Worm (Caenorhabditis elegans) whole organism, young adult: ENCODE data around the gene C14F11.7.

Source experiments
- B0035.1 ChIP-seq: sonication (generic microtip); optimal IDR thresholded peaks from 2 replicates; lab custom pipeline; 2016; ENCODE audit warnings: missing genetic modification characterization, mild to moderate bottlenecking, missing compliant biosample characterization, missing genotype, missing genetic modification reagents
- B0261.1 ChIP-seq: sonication (generic microtip); optimal IDR thresholded peaks from 2 replicates; lab custom pipeline; 2016; ENCODE audit warnings: mild to moderate bottlenecking, missing genetic modification characterization, moderate library complexity, missing compliant biosample characterization
- B0336.3 ChIP-seq: fragments of 200-800 bp; sonication (Bioruptor generic); IDR thresholded peaks from 2 replicates; pipeline ENCODE4 v1.3.6; 2022; ENCODE audit warnings: missing genetic modification characterization, missing compliant biosample characterization
- F33H1.4 ChIP-seq: fragments of 200-800 bp; sonication (Bioruptor generic); IDR thresholded peaks from 2 replicates; pipeline ENCODE4 v1.3.6; 2022; ENCODE audit warnings: missing genetic modification reagents, missing genetic modification characterization, missing compliant biosample characterization
- F39B2.1 ChIP-seq: fragments of 200-800 bp; sonication (Bioruptor generic); IDR thresholded peaks from 2 replicates; pipeline ENCODE4 v1.3.6; 2022; ENCODE audit warnings: missing genetic modification reagents, missing genetic modification characterization, missing compliant biosample characterization
- F57C9.4 ChIP-seq: sonication (generic microtip); optimal IDR thresholded peaks from 2 replicates; lab custom pipeline; 2017; ENCODE audit warnings: mild to moderate bottlenecking, missing genetic modification characterization, missing compliant biosample characterization
- K12H6.12 ChIP-seq: fragments of 200-800 bp; sonication (Bioruptor generic); optimal IDR thresholded peaks from 2 replicates; lab custom pipeline; 2018; ENCODE audit warnings: mild to moderate bottlenecking, missing genetic modification characterization, missing compliant biosample characterization
- Y67H2A.10 ChIP-seq: fragments of 200-800 bp; sonication (Bioruptor generic); conservative IDR thresholded peaks from 2 replicates; pipeline ENCODE4 v1.3.6; 2022; ENCODE audit warnings: missing genetic modification reagents, missing genetic modification characterization, missing compliant biosample characterization
- Y79H2A.3 ChIP-seq: fragments of 200-800 bp; sonication (Bioruptor generic); conservative IDR thresholded peaks from 2 replicates; pipeline ENCODE4 v1.3.6; 2022; ENCODE audit warnings: missing genetic modification reagents, missing genetic modification characterization, missing compliant biosample characterization
- Y95B8A.8 ChIP-seq: fragments of 200-800 bp; sonication (Bioruptor generic); IDR thresholded peaks from 2 replicates; pipeline ENCODE4 v1.3.6; 2022; ENCODE audit warnings: missing genetic modification reagents, missing genetic modification characterization, missing compliant biosample characterization
- ZK185.1 ChIP-seq: sonication (generic microtip); optimal IDR thresholded peaks from 2 replicates; lab custom pipeline; 2016; ENCODE audit warnings: mild to moderate bottlenecking, missing genetic modification characterization, missing compliant biosample characterization; ENCODE audit not compliant: poor library complexity, severe bottlenecking
- akir-1 ChIP-seq: fragments of 200-800 bp; sonication (Bioruptor generic); optimal IDR thresholded peaks from 2 replicates; lab custom pipeline; 2018; ENCODE audit warnings: mild to moderate bottlenecking, missing genetic modification characterization, moderate library complexity, missing compliant biosample characterization
- aptf-2 ChIP-seq: fragments of 200-800 bp; sonication (Bioruptor generic); conservative IDR thresholded peaks from 2 replicates; pipeline ENCODE4 v1.3.6; 2022; ENCODE audit warnings: missing genetic modification reagents, missing genetic modification characterization, missing compliant biosample characterization
- attf-3 ChIP-seq: fragments of 200-800 bp; sonication (Bioruptor generic); conservative IDR thresholded peaks from 2 replicates; pipeline ENCODE4 v1.3.6; 2022; ENCODE audit warnings: missing genetic modification reagents, missing genetic modification characterization, missing compliant biosample characterization
- attf-5 ChIP-seq: fragments of 200-800 bp; sonication (Bioruptor generic); optimal IDR thresholded peaks from 2 replicates; lab custom pipeline; 2018; ENCODE audit warnings: mild to moderate bottlenecking, missing genetic modification characterization, missing compliant biosample characterization
- bed-2 ChIP-seq: fragments of 200-800 bp; sonication (Bioruptor generic); IDR thresholded peaks from 2 replicates; pipeline ENCODE4 v1.3.6; 2022; ENCODE audit warnings: missing genetic modification reagents, missing genetic modification characterization, missing compliant biosample characterization
- cebp-2 ChIP-seq: fragments of 200-800 bp; sonication (Bioruptor generic); IDR thresholded peaks from 2 replicates; pipeline ENCODE4 v1.3.6; 2022; ENCODE audit warnings: missing genetic modification characterization, missing compliant biosample characterization
- ceh-27 ChIP-seq: fragments of 200-800 bp; sonication (Bioruptor generic); optimal IDR thresholded peaks from 2 replicates; lab custom pipeline; 2018; ENCODE audit warnings: mild to moderate bottlenecking, missing genetic modification characterization, moderate library complexity, missing compliant biosample characterization
- ceh-40 ChIP-seq: fragments of 200-800 bp; sonication (Bioruptor generic); IDR thresholded peaks from 2 replicates; pipeline ENCODE4 v1.3.6; 2022; ENCODE audit warnings: missing genetic modification characterization, missing compliant biosample characterization
- ceh-58 ChIP-seq: fragments of 200-800 bp; sonication (Bioruptor generic); IDR thresholded peaks from 2 replicates; pipeline ENCODE4 v1.3.6; 2022; ENCODE audit warnings: missing genetic modification characterization, missing compliant biosample characterization
- ceh-79 ChIP-seq: sonication (generic microtip); optimal IDR thresholded peaks from 2 replicates; lab custom pipeline; 2017; ENCODE audit warnings: mild to moderate bottlenecking, missing genetic modification characterization, missing compliant biosample characterization
- ekl-4 ChIP-seq: fragments of 200-800 bp; sonication (Bioruptor generic); IDR thresholded peaks from 2 replicates; pipeline ENCODE4 v1.3.6; 2022; ENCODE audit warnings: missing genetic modification reagents, missing genetic modification characterization, missing compliant biosample characterization
- fkh-3 ChIP-seq: sonication (generic microtip); optimal IDR thresholded peaks from 2 replicates; lab custom pipeline; 2016; ENCODE audit warnings: mild to moderate bottlenecking, missing genetic modification characterization, missing compliant biosample characterization
- hlh-12 ChIP-seq: sonication (generic microtip); optimal IDR thresholded peaks from 2 replicates; lab custom pipeline; 2016; ENCODE audit warnings: missing genetic modification characterization, missing compliant biosample characterization
- hmg-1.2 ChIP-seq: fragments of 200-800 bp; sonication (Bioruptor generic); IDR thresholded peaks from 2 replicates; pipeline ENCODE4 v1.3.6; 2022; ENCODE audit warnings: missing genetic modification reagents, missing genetic modification characterization, missing compliant biosample characterization
- madf-8 ChIP-seq: fragments of 200-800 bp; sonication (Bioruptor generic); conservative IDR thresholded peaks from 2 replicates; pipeline ENCODE4 v1.3.6; 2022; ENCODE audit warnings: missing genetic modification reagents, missing genetic modification characterization, missing compliant biosample characterization
- mcd-1 ChIP-seq: fragments of 200-800 bp; sonication (Bioruptor generic); IDR thresholded peaks from 2 replicates; pipeline ENCODE4 v1.3.6; 2022; ENCODE audit warnings: missing genetic modification reagents, missing genetic modification characterization, missing compliant biosample characterization
- nfya-1 ChIP-seq: sonication (generic microtip); optimal IDR thresholded peaks from 2 replicates; lab custom pipeline; 2017; ENCODE audit warnings: antibody characterized with exemption, missing compliant biosample characterization, missing genetic modification characterization, borderline replicate concordance; ENCODE audit not compliant: insufficient read depth
- nfyb-1 ChIP-seq: fragments of 200-800 bp; sonication (Bioruptor generic); IDR thresholded peaks from 2 replicates; pipeline ENCODE4 v1.3.6; 2022; ENCODE audit warnings: missing genetic modification reagents, missing genetic modification characterization, missing compliant biosample characterization
- nhr-120 ChIP-seq: fragments of 200-800 bp; sonication (Bioruptor generic); IDR thresholded peaks from 2 replicates; pipeline ENCODE4 v1.3.6; 2022; ENCODE audit warnings: missing genetic modification characterization, missing compliant biosample characterization
- nhr-80 ChIP-seq: sonication (generic microtip); optimal IDR thresholded peaks from 2 replicates; lab custom pipeline; 2016; ENCODE audit warnings: missing genetic modification characterization, missing compliant biosample characterization
- pbrm-1 ChIP-seq: fragments of 200-800 bp; sonication (Bioruptor generic); IDR thresholded peaks from 2 replicates; pipeline ENCODE4 v1.3.6; 2022; ENCODE audit warnings: missing genetic modification reagents, missing genetic modification characterization, missing compliant biosample characterization
- rcor-1 ChIP-seq: fragments of 200-800 bp; sonication (Bioruptor generic); IDR thresholded peaks from 2 replicates; pipeline ENCODE4 v1.3.6; 2022; ENCODE audit warnings: missing genetic modification reagents, missing genetic modification characterization, missing compliant biosample characterization
- rec-8 ChIP-seq, 2 experiments: sonication (generic microtip); optimal IDR thresholded peaks; 2 replicates each; lab custom pipeline; 2016; ENCODE audit warnings: mild to moderate bottlenecking in 2 of 2, missing genetic modification characterization in 2 of 2, missing genetic modification reagents in 2 of 2, missing genotype in 2 of 2, missing biosample characterization in 1 of 2, missing compliant biosample characterization in 1 of 2, moderate library complexity in 1 of 2
- rpc-1 ChIP-seq, 2 experiments: fragments of 150-350 bp in 1 of 2; sonication (generic microtip) in 1 of 2; optimal IDR thresholded peaks; 2 replicates each; lab custom pipeline; 2014 to 2018; ENCODE audit warnings: missing biosample characterization in 1 of 2, missing genetic modification characterization in 1 of 2, missing genetic modification reagents in 1 of 2, missing genotype in 1 of 2
- xnd-1 ChIP-seq: sonication (generic microtip); optimal IDR thresholded peaks from 2 replicates; lab custom pipeline; 2016; ENCODE audit warnings: missing genotype, missing genetic modification reagents, missing genetic modification characterization, missing compliant biosample characterization
- ztf-25 ChIP-seq: fragments of 200-800 bp; sonication (Bioruptor generic); IDR thresholded peaks from 2 replicates; pipeline ENCODE4 v1.3.6; 2022; ENCODE audit warnings: missing genetic modification reagents, missing genetic modification characterization, missing compliant biosample characterization
- ztf-26 ChIP-seq: sonication (generic microtip); optimal IDR thresholded peaks from 2 replicates; lab custom pipeline; 2017; ENCODE audit warnings: missing genetic modification characterization, missing compliant biosample characterization
- ztf-6 ChIP-seq: fragments of 200-800 bp; sonication (Bioruptor generic); IDR thresholded peaks from 2 replicates; pipeline ENCODE4 v1.3.6; 2022; ENCODE audit warnings: missing genetic modification reagents, missing genetic modification characterization, missing compliant biosample characterization

The C14F11.7 gene

ce11 chrX:6239927-6240639, 31.7 kb upstream of the C14F11.7 start (continued):
- TF ChIP-seq rec-8 (tag; optimal IDR thresholded peaks at IDR 0.05; lab: Kevin White, UChicago) (no peak), rcor-1 (GFP tag; lab: Robert Waterston, UW) (peak; percentile 41; the same call in 1 of the 2 replicates), F33H1.4 (GFP tag; lab: Robert Waterston, UW) (no peak)
- TF ChIP-seq, all 124 proteins: peak for 11

ce11 chrX:6238973-6239372, 30.6 kb upstream of the C14F11.7 start, which contains the start of gene rml-3:
Gene rml-3, minus strand, starts transcription at chrX:6239065.
- TF ChIP-seq madf-8 (GFP tag; lab: Robert Waterston, UW) (no peak), fkh-3 (no peak), attf-5 (no peak), rpc-1 (optimal IDR thresholded peaks at IDR 0.05; lab: Kevin White, UChicago) (no peak), rpc-1 (tag; optimal IDR thresholded peaks at IDR 0.05; lab: Kevin White, UChicago) (no peak), ztf-25 (GFP tag; lab: Robert Waterston, UW) (no peak), F57C9.4 (no peak), cebp-2 (no peak), ZK185.1 (tag; lab: Kevin White, UChicago) (no peak), B0035.1 (tag; lab: Kevin White, UChicago) (no peak), attf-3 (GFP tag; lab: Robert Waterston, UW) (no peak)

- TF ChIP-seq aptf-2 (GFP tag; lab: Robert Waterston, UW): no peak
- TF ChIP-seq ceh-40: no peak
- TF ChIP-seq nfyb-1 (GFP tag; lab: Robert Waterston, UW): no peak
- no peak for TF ChIP-seq ceh-27 (GFP tag; lab: Kevin White, UChicago)
- no peak for TF ChIP-seq rpc-1 (optimal IDR thresholded peaks at IDR 0.05; lab: Kevin White, UChicago)
- no peak for TF ChIP-seq rpc-1 (tag; optimal IDR thresholded peaks at IDR 0.05; lab: Kevin White, UChicago)
- no peak for TF ChIP-seq B0336.3 (GFP tag; lab: Robert Waterston, UW)
- TF ChIP-seq hlh-12 (tag; lab: Kevin White, UChicago): no peak
- TF ChIP-seq bed-2 (GFP tag; lab: Robert Waterston, UW): no peak
- no peak for TF ChIP-seq F39B2.1
- TF ChIP-seq K12H6.12 (tag; lab: Kevin White, UChicago): no peak
- no peak for TF ChIP-seq attf-5
- no peak for TF ChIP-seq Y67H2A.10 (GFP tag; lab: Robert Waterston, UW)
- TF ChIP-seq xnd-1 (tag; lab: Kevin White, UChicago): no peak
- no peak for TF ChIP-seq Y79H2A.3
- TF ChIP-seq nhr-80 (tag; lab: Kevin White, UChicago): no peak
- no peak for TF ChIP-seq ceh-79 (tag; lab: Kevin White, UChicago)
- no peak for TF ChIP-seq akir-1
- no peak for TF ChIP-seq B0261.1 (tag; lab: Kevin White, UChicago)
- TF ChIP-seq, all 124 proteins: peak for 0
Measured at ce11 chrX:6235443-6235842, 27.1 kb upstream of the C14F11.7 start, which contains the start of gene hsp-43. Gene hsp-43, minus strand, starts transcription at chrX:6235543.

- TF ChIP-seq ekl-4 (GFP tag; lab: Robert Waterston, UW): 0 out of 2 replicates have a peak, but pooled peaks have one; percentile 34
- 0 out of 2 replicates have a peak, but pooled peaks have one; percentile 12 for TF ChIP-seq mcd-1 (GFP tag; lab: Robert Waterston, UW)
- 0 out of 2 replicates have a peak, but pooled peaks have one; percentile 62 for TF ChIP-seq nhr-120
- no peak for TF ChIP-seq ceh-58 (GFP tag; lab: Robert Waterston, UW)
- TF ChIP-seq ztf-6: no peak
- TF ChIP-seq pbrm-1 (GFP tag; lab: Robert Waterston, UW): no peak
- no peak for TF ChIP-seq Y95B8A.8
- no peak for TF ChIP-seq ztf-26 (tag; lab: Kevin White, UChicago)
- TF ChIP-seq hmg-1.2 (GFP tag; lab: Robert Waterston, UW): 0 out of 2 replicates have a peak, but pooled peaks have one; percentile 7
- no peak for TF ChIP-seq nfya-1 (tag; lab: Kevin White, UChicago)
Measured at ce11 chrX:6232998-6233626, 24.7 kb upstream of the C14F11.7 start, which contains the start of gene C14F11.4. Gene C14F11.4, minus strand, starts transcription at chrX:6233048.
